Fruit fly (Drosophila melanogaster) whole organism, wandering third instar larva: ENCODE data around the gene Atg14.
A peak's percentile ranks its signal among the peaks of the same experiment; 100 is the strongest.

Experiments
- Dfd ChIP-seq: fragments of >200 bp; optimal IDR thresholded peaks from 2 replicates; lab custom pipeline; 2017; ENCODE audit warnings: missing biosample characterization, missing genetic modification characterization
- Dif ChIP-seq: fragments of 200-275, 200-300 bp; sonication (Bioruptor generic); optimal IDR thresholded peaks from 2 replicates; lab custom pipeline; 2018; ENCODE audit warnings: missing biosample characterization, missing genetic modification characterization; ENCODE audit not compliant: partially characterized antibody
- N ChIP-seq: fragments of >200 bp; optimal IDR thresholded peaks from 2 replicates; lab custom pipeline; 2018; ENCODE audit warnings: missing biosample characterization, missing external identifiers, missing genetic modification characterization
- Sp1 ChIP-seq: fragments of 200-800 bp; sonication (Bioruptor generic); optimal IDR thresholded peaks from 3 replicates; lab custom pipeline; 2019; ENCODE audit warnings: missing biosample characterization, mild to moderate bottlenecking, missing genetic modification characterization, moderate library complexity
- dsf ChIP-seq: sonication (Bioruptor generic); optimal IDR thresholded peaks from 2 replicates; lab custom pipeline; 2016; ENCODE audit warnings: missing biosample characterization, missing genetic modification characterization, borderline replicate concordance
- sv ChIP-seq: fragments of 200-800 bp; sonication (Bioruptor generic); optimal IDR thresholded peaks from 3 replicates; lab custom pipeline; 2016; ENCODE audit warnings: missing biosample characterization, missing genetic modification characterization

dm6 chr3R:29091609-29092008, 24.6 kb upstream of the Atg14 start:
- TF ChIP-seq Dfd (no peak), sv (GFP tag; lab: Kevin White, UChicago) (no peak), Sp1 (GFP tag; lab: Kevin White, UChicago) (peak; percentile 1), N (GFP tag; lab: Kevin White, UChicago) (no peak), Dif (GFP tag; lab: Kevin White, UChicago) (no peak), dsf (GFP tag; lab: Kevin White, UChicago) (no peak)
